Fruit fly (Drosophila melanogaster) whole organism: Measurements from ENCODE around the gene Atg1.

Experiments used
- CG8478 ChIP-seq: fragments of >200 bp; optimal IDR thresholded peaks from 2 replicates; lab custom pipeline; 2018; ENCODE audit warnings: inconsistent platforms
- Dll ChIP-seq: fragments of >200 bp; optimal IDR thresholded peaks from 2 replicates; lab custom pipeline; 2017
- pan ChIP-seq: fragments of >200 bp; optimal IDR thresholded peaks from 2 replicates; lab custom pipeline; 2017
- psq ChIP-seq: fragments of >200 bp; optimal IDR thresholded peaks from 2 replicates; lab custom pipeline; 2017
- usp ChIP-seq: fragments of >200 bp; optimal IDR thresholded peaks from 2 replicates; lab custom pipeline; 2017; ENCODE audit warnings: missing biosample characterization, missing genetic modification characterization, mixed read lengths

- TF ChIP-seq Dll (lab: Kevin White, UChicago) (no peak), pan (no peak), psq (lab: Kevin White, UChicago) (no peak), CG8478 (lab: Kevin White, UChicago) (no peak), usp (no peak)
Observed at dm6 chr3L:12833864-12834525, 29.1 kb upstream of the Atg1 start.
